Worm (Caenorhabditis elegans) whole organism, late embryonic: Measurements from ENCODE around the gene gcsh-1.

Experiments
- Y22D7AL.16 ChIP-seq: sonication (generic microtip); optimal IDR thresholded peaks from 2 replicates; lab custom pipeline; 2016; ENCODE audit warnings: missing genetic modification characterization, missing compliant biosample characterization
- ama-1 ChIP-seq: fragments of 150-350 bp; optimal IDR thresholded peaks from 2 replicates; lab custom pipeline; 2014
- ceh-2 ChIP-seq: sonication (generic microtip); optimal IDR thresholded peaks from 2 replicates; lab custom pipeline; 2016; ENCODE audit warnings: missing genotype, missing genetic modification characterization, missing compliant biosample characterization
- ceh-24 ChIP-seq: sonication (generic microtip); optimal IDR thresholded peaks from 2 replicates; lab custom pipeline; 2016; ENCODE audit warnings: mild to moderate bottlenecking, missing genetic modification characterization, missing compliant biosample characterization
- ceh-30 ChIP-seq: fragments of 150-350 bp; optimal IDR thresholded peaks from 2 replicates; lab custom pipeline; 2014; ENCODE audit warnings: missing biosample characterization, missing genetic modification characterization
- ceh-6 ChIP-seq: fragments of 200-800 bp; sonication (Bioruptor generic); optimal IDR thresholded peaks from 2 replicates; lab custom pipeline; 2018; ENCODE audit warnings: mild to moderate bottlenecking, missing genetic modification characterization, missing compliant biosample characterization
- dmd-4 ChIP-seq: sonication (generic microtip); optimal IDR thresholded peaks from 2 replicates; lab custom pipeline; 2016; ENCODE audit warnings: borderline replicate concordance, missing genetic modification characterization, missing compliant biosample characterization
- dve-1 ChIP-seq: sonication (generic microtip); optimal IDR thresholded peaks from 2 replicates; lab custom pipeline; 2017; ENCODE audit warnings: antibody characterized with exemption, mild to moderate bottlenecking, missing genetic modification characterization, missing compliant biosample characterization
- elt-2 ChIP-seq: sonication (generic microtip); optimal IDR thresholded peaks from 2 replicates; lab custom pipeline; 2016; ENCODE audit warnings: missing genetic modification reagents, missing genetic modification characterization, missing compliant biosample characterization
- pax-1 ChIP-seq: fragments of 150-350 bp; optimal IDR thresholded peaks from 2 replicates; lab custom pipeline; 2014; ENCODE audit warnings: missing biosample characterization, missing genetic modification characterization
- pha-4 ChIP-seq: fragments of 150-350 bp; optimal IDR thresholded peaks from 2 replicates; lab custom pipeline; 2018; ENCODE audit warnings: missing biosample characterization, missing genetic modification reagents, missing genetic modification characterization
- unc-55 ChIP-seq: sonication (generic microtip); optimal IDR thresholded peaks from 2 replicates; lab custom pipeline; 2017; ENCODE audit warnings: missing biosample characterization, missing genetic modification reagents, missing genetic modification characterization

DNA sequence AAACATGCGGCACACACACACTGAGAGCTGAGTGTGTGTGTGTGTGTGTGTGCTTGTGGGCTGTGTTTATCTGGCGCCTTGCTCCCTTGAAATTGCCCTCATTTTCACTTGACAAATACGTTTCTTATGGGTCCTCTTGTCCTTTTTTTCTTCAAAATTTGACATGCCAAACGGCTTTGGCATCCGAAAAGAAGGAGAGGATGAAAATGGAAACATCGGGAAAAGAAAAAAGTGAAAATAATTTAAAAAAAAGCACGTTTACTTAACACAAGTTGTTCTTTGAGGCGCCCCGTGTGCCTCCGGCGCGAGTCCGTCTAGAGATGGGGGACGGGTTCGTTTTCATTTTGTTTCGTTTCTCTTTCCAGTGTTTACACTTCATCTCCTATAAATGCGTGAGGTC lies 19.8 kb downstream of the gcsh-1 start:
- TF ChIP-seq pha-4 (tag; lab: Kevin White, UChicago) = no peak
- TF ChIP-seq Y22D7AL.16 (tag; lab: Kevin White, UChicago) = no peak
- no peak for TF ChIP-seq pax-1 (tag; lab: Kevin White, UChicago)
- TF ChIP-seq dve-1 (tag; lab: Kevin White, UChicago) = no peak
- no peak for TF ChIP-seq elt-2
- TF ChIP-seq dmd-4 (tag; lab: Kevin White, UChicago) = no peak
- TF ChIP-seq ceh-6 (GFP tag; lab: Kevin White, UChicago) = no peak
- TF ChIP-seq ama-1 (lab: Kevin White, UChicago) = no peak
- TF ChIP-seq unc-55 (GFP tag; lab: Kevin White, UChicago) = no peak
- no peak for TF ChIP-seq ceh-2 (tag; lab: Kevin White, UChicago)
- no peak for TF ChIP-seq ceh-24 (tag; lab: Kevin White, UChicago)
- TF ChIP-seq ceh-30 (tag; lab: Kevin White, UChicago) = no peak
